Worm (Caenorhabditis elegans) whole organism, L1 larva: ENCODE results near the gene nfi-1.

Experiments
- Y116A8C.19 ChIP-seq: sonication (generic microtip); optimal IDR thresholded peaks from 2 replicates; lab custom pipeline; 2016; ENCODE audit warnings: missing compliant biosample characterization, missing genetic modification characterization, borderline replicate concordance
- aly-2 ChIP-seq: fragments of 150-350 bp; optimal IDR thresholded peaks from 2 replicates; lab custom pipeline; 2014; ENCODE audit warnings: missing biosample characterization, missing genetic modification characterization
- ama-1 ChIP-seq: fragments of 150-350 bp; optimal IDR thresholded peaks from 2 replicates; lab custom pipeline; 2014
- ceh-8 ChIP-seq: fragments of 200-800 bp; sonication (Bioruptor generic); optimal IDR thresholded peaks from 2 replicates; lab custom pipeline; 2018; ENCODE audit warnings: mild to moderate bottlenecking, missing genetic modification characterization, moderate library complexity, missing compliant biosample characterization
- ceh-82 ChIP-seq, 3 experiments: fragments of 150-350 bp in 1 of 3; sonication (generic microtip) in 2 of 3; optimal IDR thresholded peaks; 2 replicates each; lab custom pipeline; 2014 to 2017; ENCODE audit warnings: missing biosample characterization in 3 of 3, missing genetic modification characterization in 3 of 3
- efl-1 ChIP-seq, 4 experiments: fragments of 150-350 bp; optimal IDR thresholded peaks in 3 of 4; peaks in 1 of 4; 1 replicate in 1 of 4; 2 replicates in 3 of 4; lab custom pipeline; 2014; ENCODE audit warnings: missing biosample characterization in 2 of 4, missing genetic modification characterization in 2 of 4, missing genetic modification reagents in 2 of 4
- elt-2 ChIP-seq: sonication (generic microtip); optimal IDR thresholded peaks from 2 replicates; lab custom pipeline; 2016; ENCODE audit warnings: missing genetic modification characterization, mild to moderate bottlenecking, inconsistent platforms, missing compliant biosample characterization, missing genetic modification reagents
- fkh-8 ChIP-seq: sonication (generic microtip); optimal IDR thresholded peaks from 2 replicates; lab custom pipeline; 2016; ENCODE audit warnings: mild to moderate bottlenecking, missing genetic modification characterization, missing compliant biosample characterization
- grh-1 ChIP-seq: fragments of 200-800 bp; sonication (Bioruptor generic); IDR thresholded peaks from 2 replicates; pipeline ENCODE4 v1.3.6; 2022; ENCODE audit warnings: missing genetic modification reagents, missing genetic modification characterization, missing compliant biosample characterization
- hpl-2 ChIP-seq: fragments of 150-350 bp; optimal IDR thresholded peaks from 2 replicates; lab custom pipeline; 2014; ENCODE audit warnings: missing biosample characterization, missing genetic modification reagents, missing genetic modification characterization
- isw-1 ChIP-seq: fragments of 200-800 bp; sonication (Bioruptor generic); IDR thresholded peaks from 2 replicates; pipeline ENCODE4 v1.3.6; 2022; ENCODE audit warnings: missing genetic modification characterization, missing compliant biosample characterization
- jun-1 ChIP-seq: fragments of 150-350 bp; optimal IDR thresholded peaks from 2 replicates; lab custom pipeline; 2014; ENCODE audit warnings: missing biosample characterization, missing genetic modification reagents, missing genetic modification characterization
- lin-13 ChIP-seq: fragments of 150-350 bp; optimal IDR thresholded peaks from 2 replicates; lab custom pipeline; 2014; ENCODE audit warnings: missing biosample characterization, missing genetic modification reagents, missing genetic modification characterization
- lin-15B ChIP-seq: fragments of 150-350 bp; sonication (generic microtip); optimal IDR thresholded peaks from 3 replicates; lab custom pipeline; 2014; ENCODE audit warnings: missing biosample characterization, missing genetic modification characterization
- lin-39 ChIP-seq: fragments of 150-350 bp; optimal IDR thresholded peaks from 2 replicates; lab custom pipeline; 2014; ENCODE audit warnings: missing biosample characterization, missing genetic modification reagents, missing genetic modification characterization
- lir-3 ChIP-seq: sonication (generic microtip); optimal IDR thresholded peaks from 2 replicates; lab custom pipeline; 2016; ENCODE audit warnings: mild to moderate bottlenecking, missing genetic modification characterization, moderate library complexity, missing compliant biosample characterization; ENCODE audit not compliant: poor library complexity
- lsy-2 ChIP-seq, 2 experiments: fragments of 150-350 bp; optimal IDR thresholded peaks; 2 replicates each; lab custom pipeline; 2014; ENCODE audit warnings: missing biosample characterization in 2 of 2, missing genetic modification characterization in 2 of 2
- mab-9 ChIP-seq: fragments of 200-800 bp; sonication (Bioruptor generic); IDR thresholded peaks from 2 replicates; pipeline ENCODE4 v1.3.6; 2022; ENCODE audit warnings: missing genetic modification reagents, missing genetic modification characterization, missing compliant biosample characterization
- mef-2 ChIP-seq: fragments of 150-350 bp; optimal IDR thresholded peaks from 2 replicates; lab custom pipeline; 2014; ENCODE audit warnings: missing biosample characterization, missing genetic modification characterization
- mep-1 ChIP-seq: fragments of 150-350 bp; optimal IDR thresholded peaks from 2 replicates; lab custom pipeline; 2014; ENCODE audit warnings: missing biosample characterization, missing genetic modification characterization
- nhr-12 ChIP-seq: sonication (generic microtip); optimal IDR thresholded peaks from 2 replicates; lab custom pipeline; 2017; ENCODE audit warnings: missing biosample characterization, missing genetic modification characterization
- nhr-47 ChIP-seq: sonication (generic microtip); optimal IDR thresholded peaks from 2 replicates; lab custom pipeline; 2016; ENCODE audit warnings: mild to moderate bottlenecking, missing genetic modification characterization, moderate library complexity, missing compliant biosample characterization
- nhr-71 ChIP-seq: sonication (generic microtip); optimal IDR thresholded peaks from 2 replicates; lab custom pipeline; 2016; ENCODE audit warnings: mild to moderate bottlenecking, missing genetic modification characterization, moderate library complexity, missing compliant biosample characterization
- nhr-84 ChIP-seq: sonication (generic microtip); optimal IDR thresholded peaks from 2 replicates; lab custom pipeline; 2017; ENCODE audit warnings: missing biosample characterization, missing genetic modification characterization
- nhr-85 ChIP-seq: sonication (generic microtip); peaks from one replicate; lab custom pipeline; 2016; ENCODE audit warnings: missing genetic modification characterization, inconsistent platforms, missing compliant biosample characterization
- nhr-90 ChIP-seq: sonication (generic microtip); optimal IDR thresholded peaks from 2 replicates; lab custom pipeline; 2016; ENCODE audit warnings: mild to moderate bottlenecking, missing genetic modification characterization, missing compliant biosample characterization; ENCODE audit not compliant: poor library complexity
- pag-3 ChIP-seq: sonication (generic microtip); optimal IDR thresholded peaks from 2 replicates; lab custom pipeline; 2017; ENCODE audit warnings: missing genetic modification characterization, mild to moderate bottlenecking, missing compliant biosample characterization, antibody characterized with exemption, borderline replicate concordance; ENCODE audit not compliant: insufficient read depth
- rnt-1 ChIP-seq: sonication (generic microtip); optimal IDR thresholded peaks from 2 replicates; lab custom pipeline; 2016; ENCODE audit warnings: mild to moderate bottlenecking, missing genetic modification characterization, moderate library complexity, missing compliant biosample characterization
- sptf-1 ChIP-seq: fragments of 150-350 bp; optimal IDR thresholded peaks from 2 replicates; lab custom pipeline; 2014; ENCODE audit warnings: missing biosample characterization, missing genetic modification characterization
- swsn-7 ChIP-seq: sonication (generic microtip); optimal IDR thresholded peaks from 2 replicates; lab custom pipeline; 2016; ENCODE audit warnings: missing genetic modification characterization, missing compliant biosample characterization
- unc-62 ChIP-seq: fragments of 150-350 bp; optimal IDR thresholded peaks from 2 replicates; lab custom pipeline; 2014; ENCODE audit warnings: missing biosample characterization, missing genetic modification reagents, missing genetic modification characterization
- unc-86 ChIP-seq: sonication (generic microtip); optimal IDR thresholded peaks from 2 replicates; lab custom pipeline; 2016; ENCODE audit warnings: missing genetic modification characterization, missing compliant biosample characterization
- ztf-4 ChIP-seq: fragments of 150-350 bp; optimal IDR thresholded peaks from 2 replicates; lab custom pipeline; 2014; ENCODE audit warnings: missing biosample characterization, missing genetic modification characterization

nfi-1 gene

DNA sequence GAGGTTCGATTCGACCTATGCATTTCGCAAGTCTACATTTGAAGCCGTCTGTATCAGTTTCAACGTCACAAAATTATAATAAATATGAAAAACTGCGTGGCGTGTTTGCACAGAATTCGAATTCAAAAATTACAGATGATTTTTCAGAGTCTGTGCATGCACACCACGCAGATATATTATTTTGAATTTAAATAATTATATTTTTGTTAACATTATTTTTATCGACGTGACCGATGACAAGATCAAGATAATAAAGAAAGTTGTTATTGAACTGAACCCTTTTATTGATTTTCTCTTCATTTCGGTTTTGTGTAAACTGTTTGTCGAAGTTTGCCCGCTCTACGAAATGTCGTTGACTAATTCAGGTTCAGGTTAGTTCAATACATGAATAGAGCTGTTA is 33.0 kb upstream of the nfi-1 start, which contains the start of gene C28F5.1:
TSS of gene C28F5.1 (plus strand) at position 301 of the 400 bp plus-strand sequence.
- TF ChIP-seq mef-2 (tag; lab: Kevin White, UChicago) (no peak), rnt-1 (no peak), isw-1 (GFP tag; lab: Robert Waterston, UW) (no peak)

DNA sequence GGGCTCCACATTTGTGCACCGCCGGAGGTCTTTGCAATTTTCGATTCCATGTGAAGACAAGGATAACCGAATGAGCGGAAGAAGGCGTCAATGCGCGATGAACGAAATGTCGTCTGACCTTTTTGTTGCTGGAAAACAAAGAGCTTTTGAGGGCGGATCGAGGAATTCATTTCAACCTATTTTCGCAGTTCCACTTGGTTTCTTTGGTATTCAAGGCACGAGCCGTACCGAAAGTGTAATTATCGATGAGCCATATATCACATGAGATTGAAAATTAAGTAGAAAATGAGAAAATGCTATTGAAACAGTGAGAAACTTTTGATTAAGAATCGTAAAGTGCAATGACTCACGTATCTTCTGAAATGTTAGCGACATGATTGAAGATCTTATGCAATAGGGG is 18.8 kb upstream of the nfi-1 start, which contains the start of gene glb-9:
TSS of gene glb-9 (minus strand) at position 101 of the 400 bp plus-strand sequence.
- TF ChIP-seq elt-2 = no peak

DNA sequence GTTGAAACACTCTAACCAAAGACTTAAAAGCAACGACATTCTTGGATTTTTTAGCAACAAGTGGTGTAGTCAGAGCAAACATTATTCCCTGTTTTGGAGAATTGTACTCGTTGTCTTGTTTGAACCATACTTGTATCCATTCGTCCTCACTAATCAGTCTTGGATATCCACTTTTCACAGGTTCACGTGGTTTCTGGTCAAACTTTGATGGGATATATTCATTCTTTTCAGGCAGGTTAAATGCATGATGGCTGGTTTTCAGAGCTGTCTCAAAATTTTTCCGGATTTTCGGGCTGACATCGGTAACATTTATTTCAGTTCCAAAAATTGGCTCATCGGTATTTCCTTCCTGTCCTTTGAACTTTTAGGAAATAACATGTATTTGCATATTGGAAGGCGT is 16.6 kb upstream of the nfi-1 start:
- TF ChIP-seq nhr-12 (tag; lab: Kevin White, UChicago) (no peak), efl-1 (optimal IDR thresholded peaks at IDR 0.05; lab: Kevin White, UChicago) (no peak), efl-1 (GFP tag; optimal IDR thresholded peaks at IDR 0.05 in 1 of 2; lab: Kevin White, UChicago) (peak in 1 of 2 experiments; percentile 62)

DNA sequence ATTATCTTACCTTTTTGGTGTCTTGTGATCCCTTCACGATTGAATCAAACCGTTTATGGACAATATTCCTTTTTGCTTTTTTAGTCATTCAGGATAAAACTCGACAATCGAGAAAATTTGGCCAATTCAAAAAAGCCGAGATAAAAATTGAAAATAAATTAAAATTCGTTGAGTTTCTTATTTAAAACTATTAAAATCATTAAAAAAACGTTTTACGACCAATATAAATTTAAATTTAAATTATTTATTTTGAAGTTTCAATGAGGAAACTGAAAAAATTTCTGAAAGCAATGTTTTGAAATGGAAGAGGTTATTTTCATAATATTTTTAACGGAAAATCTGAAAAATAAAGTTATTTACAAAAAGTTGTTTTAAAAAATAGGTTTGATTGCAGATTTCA is 14.7 kb upstream of the nfi-1 start, which contains the start of gene ZK1290.15:
TSS of gene ZK1290.15 (plus strand) at position 301 of the 400 bp plus-strand sequence.
- no peak for TF ChIP-seq mab-9 (GFP tag; lab: Robert Waterston, UW)
- TF ChIP-seq nhr-71 (tag; lab: Kevin White, UChicago) = no peak
- no peak for TF ChIP-seq aly-2 (tag; lab: Kevin White, UChicago)
- no peak for TF ChIP-seq lin-39
- no peak for TF ChIP-seq lin-13 (GFP tag; lab: Kevin White, UChicago)
- TF ChIP-seq mep-1 (tag; lab: Kevin White, UChicago) = no peak
- no peak for TF ChIP-seq ztf-4 (tag; lab: Kevin White, UChicago)
- TF ChIP-seq ceh-8 (GFP tag; lab: Kevin White, UChicago) = no peak
- no peak for TF ChIP-seq ama-1 (lab: Kevin White, UChicago)
- no peak for TF ChIP-seq lin-15B
- TF ChIP-seq unc-86 (tag; lab: Kevin White, UChicago) = no peak
- TF ChIP-seq unc-62 (GFP tag; lab: Kevin White, UChicago) = no peak
- no peak for TF ChIP-seq isw-1 (GFP tag; lab: Robert Waterston, UW)
- no peak for TF ChIP-seq nhr-84 (tag; lab: Kevin White, UChicago)
- no peak for TF ChIP-seq lsy-2 (tag; optimal IDR thresholded peaks at IDR 0.05; lab: Kevin White, UChicago)
- no peak for TF ChIP-seq pag-3 (tag; lab: Kevin White, UChicago)
- no peak for TF ChIP-seq swsn-7 (tag; lab: Kevin White, UChicago)

DNA sequence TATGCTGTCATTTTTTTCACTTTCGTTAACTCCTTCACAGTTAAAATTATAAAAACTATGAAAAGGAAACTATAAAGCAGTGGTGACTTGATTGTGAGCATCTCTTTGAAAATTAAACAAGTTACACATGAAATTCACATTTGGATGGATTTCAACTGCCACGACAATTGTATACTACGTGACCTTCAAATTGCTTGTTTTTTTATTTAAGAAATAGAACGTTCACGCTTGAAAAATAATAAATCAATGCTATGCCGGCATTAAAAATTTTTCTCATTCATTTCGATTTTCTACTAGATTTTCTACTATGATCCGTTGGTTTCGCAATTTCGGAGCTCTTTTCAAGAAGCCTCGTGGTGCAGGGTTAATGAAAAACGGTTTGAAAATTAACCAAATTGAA is 12.5 kb upstream of the nfi-1 start, which contains the start of the genes ZK1290.7 and rnh-1.1:
TSS of gene ZK1290.7 (minus strand) at position 101 of the 400 bp plus-strand sequence.
TSS of gene rnh-1.1 (plus strand) at position 281 of the 400 bp plus-strand sequence.
- no peak for TF ChIP-seq lir-3 (tag; lab: Kevin White, UChicago)
- no peak for TF ChIP-seq nhr-47 (tag; lab: Kevin White, UChicago)
- no peak for TF ChIP-seq Y116A8C.19 (tag; lab: Kevin White, UChicago)
- no peak for TF ChIP-seq grh-1
- no peak for TF ChIP-seq swsn-7 (tag; lab: Kevin White, UChicago)
- TF ChIP-seq jun-1 = no peak
- TF ChIP-seq fkh-8 (tag; lab: Kevin White, UChicago) = no peak
- no peak for TF ChIP-seq hpl-2 (GFP tag; lab: Kevin White, UChicago)
- no peak for TF ChIP-seq lin-13 (GFP tag; lab: Kevin White, UChicago)
- no peak for TF ChIP-seq nhr-85
- no peak for TF ChIP-seq sptf-1 (tag; lab: Kevin White, UChicago)
- TF ChIP-seq nhr-90 (tag; lab: Kevin White, UChicago) = no peak
- no peak for TF ChIP-seq lsy-2 (tag; optimal IDR thresholded peaks at IDR 0.05; lab: Kevin White, UChicago)
- TF ChIP-seq ceh-82 (tag; optimal IDR thresholded peaks at IDR 0.05; lab: Kevin White, UChicago) = no peak
